Fruit fly (Drosophila melanogaster): Measurements from ENCODE around the gene tefu.

tefu gene

DNA sequence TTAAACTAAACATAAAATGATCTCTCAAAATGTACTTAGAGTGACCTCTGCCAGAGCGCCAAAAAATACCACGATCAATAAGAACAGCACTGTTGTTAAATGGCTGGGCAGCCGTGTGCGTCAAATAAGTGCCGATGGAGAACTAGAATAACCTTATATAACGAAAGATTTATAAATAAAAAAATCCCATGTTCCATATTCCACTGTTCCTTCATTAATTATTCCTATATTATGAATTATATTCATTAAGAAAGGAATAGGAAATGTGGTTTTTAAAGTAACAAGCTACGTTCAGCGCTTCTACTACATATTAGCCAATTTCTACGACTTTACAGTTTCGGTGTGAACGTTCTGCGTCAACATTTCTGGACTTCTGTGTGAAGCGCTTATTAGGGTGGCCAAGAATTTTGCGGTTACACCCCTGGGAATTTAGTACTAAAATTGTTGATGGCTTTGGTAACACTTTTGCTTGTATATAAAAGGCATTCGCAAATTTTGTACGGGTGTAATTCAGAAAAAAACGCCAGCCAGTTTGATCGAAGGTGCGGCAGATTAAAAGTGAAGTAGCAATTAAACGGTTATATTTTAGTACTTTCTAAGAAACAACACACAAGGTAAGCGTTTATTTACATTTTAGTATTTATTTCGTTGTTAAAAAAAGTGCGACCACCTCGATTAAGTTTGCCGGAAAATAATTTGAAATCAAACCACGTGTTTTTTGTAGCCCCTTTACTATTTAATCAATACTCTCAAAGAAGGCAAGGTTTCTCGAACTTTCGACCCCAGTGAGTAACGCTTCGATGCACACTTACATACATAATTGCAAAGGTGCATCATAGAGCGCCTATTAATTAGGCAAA is at the start of gene tefu, which contains the start of gene Hsc70-4 (continued):
- TF ChIP-seq CG31441 (GFP tag; IDR thresholded peaks at IDR 0.05): peak; percentile 12
- TF ChIP-seq Dp (GFP tag; optimal IDR thresholded peaks at IDR 0.05): peak; percentile 69
- TF ChIP-seq ATbp (GFP tag; optimal IDR thresholded peaks at IDR 0.05): peak; percentile 31
- TF ChIP-seq CG6854 (GFP tag; optimal IDR thresholded peaks at IDR 0.05): no peak
- TF ChIP-seq HmgD (GFP tag; optimal IDR thresholded peaks at IDR 0.05): peak; percentile 34
- TF ChIP-seq CG6683 (GFP tag; optimal IDR thresholded peaks at IDR 0.05): no peak
- peak; percentile 85 for TF ChIP-seq dysf (GFP tag; IDR thresholded peaks at IDR 0.05)
- TF ChIP-seq br (optimal IDR thresholded peaks at IDR 0.05): no peak
- TF ChIP-seq CG7745 (tag; optimal IDR thresholded peaks at IDR 0.05): peak; percentile 41
- TF ChIP-seq HLH3B (GFP tag; IDR thresholded peaks at IDR 0.05): peak; percentile 65; the same call in 1 of the 2 replicates
- TF ChIP-seq CG12391 (tag; optimal IDR thresholded peaks at IDR 0.05): peak; percentile 86
- peak; percentile 70 for TF ChIP-seq H2.0 (GFP tag; IDR thresholded peaks at IDR 0.05)
- peak; percentile 1 for TF ChIP-seq Spps (tag; optimal IDR thresholded peaks at IDR 0.05)
- TF ChIP-seq CG34376 (GFP tag; optimal IDR thresholded peaks at IDR 0.05): peak; percentile 5
- TF ChIP-seq phol (tag; optimal IDR thresholded peaks at IDR 0.05): peak; percentile 91
- TF ChIP-seq CG12942 (GFP tag; optimal IDR thresholded peaks at IDR 0.05): peak; percentile 76
- TF ChIP-seq Blimp-1 (GFP tag; optimal IDR thresholded peaks at IDR 0.05): no peak
- peak; percentile 73 for TF ChIP-seq CG7372 (GFP tag; IDR thresholded peaks at IDR 0.05)
- TF ChIP-seq MBD-R2 (GFP tag; IDR thresholded peaks at IDR 0.05): peak; percentile 58
- TF ChIP-seq lbe (GFP tag; optimal IDR thresholded peaks at IDR 0.05): no peak
- TF ChIP-seq z (GFP tag; IDR thresholded peaks at IDR 0.05): no peak; the same call in 2 of the 3 replicates
- peak; percentile 68 for TF ChIP-seq Dad (GFP tag; optimal IDR thresholded peaks at IDR 0.05)
- TF ChIP-seq dm (GFP tag; optimal IDR thresholded peaks at IDR 0.05): peak; percentile 61
- peak; percentile 73 for TF ChIP-seq CG10267 (tag; optimal IDR thresholded peaks at IDR 0.05)
- peak; percentile 53 for TF ChIP-seq Sry-δ (GFP tag; optimal IDR thresholded peaks at IDR 0.05)
- TF ChIP-seq CG11723 (GFP tag; optimal IDR thresholded peaks at IDR 0.05): peak; percentile 69
- TF ChIP-seq Ets65A (GFP tag): peak; percentile 98
- peak; percentile 71 for TF ChIP-seq vfl (GFP tag; optimal IDR thresholded peaks at IDR 0.05)
- peak; percentile 70 for TF ChIP-seq stwl (tag; optimal IDR thresholded peaks at IDR 0.05)
- TF ChIP-seq dan (GFP tag; IDR thresholded peaks at IDR 0.05): 0 out of 2 replicates have a peak, but pooled peaks have one; percentile 44
- TF ChIP-seq CG2116 (GFP tag; optimal IDR thresholded peaks at IDR 0.05): peak; percentile 97
- peak; percentile 54 for TF ChIP-seq kni (GFP tag; optimal IDR thresholded peaks at IDR 0.05)
- TF ChIP-seq insv (GFP tag; optimal IDR thresholded peaks at IDR 0.05): peak in 1 of 2 experiments; percentile 30
- TF ChIP-seq bigmax (GFP tag; optimal IDR thresholded peaks at IDR 0.05): no peak
- TF ChIP-seq CG2678 (tag; optimal IDR thresholded peaks at IDR 0.05): no peak
- peak; percentile 72; the same call in 1 of the 2 replicates for TF ChIP-seq CG6272 (GFP tag; IDR thresholded peaks at IDR 0.05)
- peak; percentile 81 for TF ChIP-seq CG13775 (GFP tag; optimal IDR thresholded peaks at IDR 0.05)
- peak; percentile 58 for TF ChIP-seq CG13296 (GFP tag; optimal IDR thresholded peaks at IDR 0.05)
- TF ChIP-seq CkIIα-i1 (GFP tag; IDR thresholded peaks at IDR 0.05): no peak
- peak; percentile 93 for TF ChIP-seq row (GFP tag; IDR thresholded peaks at IDR 0.05)
- TF ChIP-seq Bdp1 (GFP tag; optimal IDR thresholded peaks at IDR 0.05): peak; percentile 57
- peak; percentile 73 for TF ChIP-seq dmrt11E (tag; optimal IDR thresholded peaks at IDR 0.05)
- no peak for TF ChIP-seq Nf-YB (GFP tag; optimal IDR thresholded peaks at IDR 0.05)
- TF ChIP-seq HHEX (GFP tag; optimal IDR thresholded peaks at IDR 0.05): peak; percentile 52
- peak; percentile 80 for TF ChIP-seq vvl (GFP tag; IDR thresholded peaks at IDR 0.05)
- TF ChIP-seq scrt (GFP tag; optimal IDR thresholded peaks at IDR 0.05): peak; percentile 30
- TF ChIP-seq Oaz (GFP tag; IDR thresholded peaks at IDR 0.05): peak; percentile 60; the same call in 1 of the 2 replicates
- TF ChIP-seq Mrtf (GFP tag; IDR thresholded peaks at IDR 0.05): peak; percentile 83
- peak; percentile 78 for TF ChIP-seq CG8765 (GFP tag; IDR thresholded peaks at IDR 0.05)

Data from whole organism, embryonic.